Worm (Caenorhabditis elegans) whole organism, L4 larva: ENCODE results near the gene ndus-8.

Source experiments
- Y48G9A.11 ChIP-seq: fragments of 200-800 bp; sonication (Bioruptor generic); IDR thresholded peaks from 2 replicates; pipeline ENCODE4 v1.3.6; 2022; ENCODE audit warnings: missing genetic modification reagents, missing genetic modification characterization, missing compliant biosample characterization
- ama-1 ChIP-seq: fragments of 150-350 bp; optimal IDR thresholded peaks from 2 replicates; lab custom pipeline; 2014; ENCODE audit warnings: inconsistent platforms, mixed read lengths
- dpl-1 ChIP-seq: fragments of 150-350 bp; optimal IDR thresholded peaks from 2 replicates; lab custom pipeline; 2014; ENCODE audit warnings: missing biosample characterization, missing genetic modification reagents, missing genetic modification characterization
- fkh-10 ChIP-seq: fragments of 150-350 bp; optimal IDR thresholded peaks from 2 replicates; lab custom pipeline; 2014; ENCODE audit warnings: missing biosample characterization, missing genetic modification reagents, missing genetic modification characterization
- lin-15B ChIP-seq: fragments of 150-350 bp; sonication (generic microtip); optimal IDR thresholded peaks from 3 replicates; lab custom pipeline; 2014; ENCODE audit warnings: missing biosample characterization, missing genetic modification characterization
- mdt-29 ChIP-seq: fragments of 200-800 bp; sonication (Bioruptor generic); IDR thresholded peaks from 2 replicates; pipeline ENCODE4 v1.3.6; 2022; ENCODE audit warnings: missing genetic modification reagents, missing genetic modification characterization, missing compliant biosample characterization
- nhr-11 ChIP-seq: fragments of 150-350 bp; optimal IDR thresholded peaks from 2 replicates; lab custom pipeline; 2014; ENCODE audit warnings: missing biosample characterization, missing genetic modification characterization
- php-3 ChIP-seq: fragments of 200-800 bp; sonication (Bioruptor generic); IDR thresholded peaks from 2 replicates; pipeline ENCODE4 v1.3.6; 2022; ENCODE audit warnings: missing genetic modification reagents, missing genetic modification characterization, missing compliant biosample characterization

DNA sequence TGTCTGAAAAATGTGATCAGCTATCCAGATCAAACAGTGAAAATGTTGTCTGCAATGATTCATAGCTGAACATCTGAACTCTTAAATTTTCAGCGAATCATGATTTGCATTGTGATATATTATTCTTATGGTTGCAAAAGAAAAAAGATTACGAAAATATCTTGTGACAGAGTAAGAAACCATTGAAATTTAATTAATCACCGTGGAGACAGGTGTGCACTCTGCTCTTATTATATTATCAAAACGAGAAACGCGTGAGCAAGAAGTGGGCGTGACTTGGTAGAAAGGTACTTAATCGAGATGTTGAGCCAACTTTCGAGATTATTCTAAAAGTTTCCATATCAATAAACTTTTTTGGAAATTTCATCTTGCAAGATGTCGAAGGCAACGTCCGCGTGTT is 9.0 kb upstream of the ndus-8 start, which contains the start of gene osm-10:
- TF ChIP-seq ama-1 (lab: Kevin White, UChicago) (no peak), php-3 (GFP tag; lab: Robert Waterston, UW) (no peak), Y48G9A.11 (GFP tag; lab: Robert Waterston, UW) (no peak), nhr-11 (no peak), lin-15B (tag; lab: Kevin White, UChicago) (no peak), mdt-29 (GFP tag; lab: Robert Waterston, UW) (no peak), fkh-10 (GFP tag; lab: Kevin White, UChicago) (no peak), dpl-1 (GFP tag; lab: Kevin White, UChicago) (no peak)
